Worm (Caenorhabditis elegans): ENCODE measurements around the gene tdo-2.

Gene tdo-2

ce11 chrIII:5965839-5966463, 46.2 kb upstream of the tdo-2 start, which contains the start of gene dct-6:
Gene dct-6, plus strand, starts transcription at chrIII:5966413.
- peak; percentile 41 for TF ChIP-seq nhr-80 (tag; optimal IDR thresholded peaks at IDR 0.05)
- no peak for TF ChIP-seq somi-1 (GFP tag; optimal IDR thresholded peaks at IDR 0.05)

- no peak for TF ChIP-seq lsl-1 (GFP tag; optimal IDR thresholded peaks at IDR 0.05)
- no peak for TF ChIP-seq nfyb-1 (GFP tag; IDR thresholded peaks at IDR 0.05)
- TF ChIP-seq ekl-4 (GFP tag; IDR thresholded peaks at IDR 0.05) = no peak
- no peak for TF ChIP-seq unc-130 (GFP tag; optimal IDR thresholded peaks at IDR 0.05)
Measured at ce11 chrIII:5965368-5965767, 45.6 kb upstream of the tdo-2 start.

- TF ChIP-seq C06A6.2 (GFP tag; conservative IDR thresholded peaks at IDR 0.05) (no peak), him-1 (tag; optimal IDR thresholded peaks at IDR 0.05) (no peak), nhr-80 (tag; optimal IDR thresholded peaks at IDR 0.05) (peak; percentile 79), hmg-1.2 (GFP tag; IDR thresholded peaks at IDR 0.05) (peak; percentile 28; the same call in 1 of the 2 replicates)
Measured at ce11 chrIII:5964058-5964632, 44.4 kb upstream of the tdo-2 start.

ce11 chrIII:5961560-5961959, 41.8 kb upstream of the tdo-2 start:
- TF ChIP-seq die-1 (tag; optimal IDR thresholded peaks at IDR 0.05) = no peak
- TF ChIP-seq lir-1 (GFP tag; conservative IDR thresholded peaks at IDR 0.05) = no peak
- TF ChIP-seq T26A5.8 (tag; optimal IDR thresholded peaks at IDR 0.05) = no peak
- no peak for TF ChIP-seq mes-4 (tag; optimal IDR thresholded peaks at IDR 0.05)
- TF ChIP-seq Y95B8A.8 (GFP tag; IDR thresholded peaks at IDR 0.05) = no peak
- no peak for TF ChIP-seq lsl-1 (GFP tag; optimal IDR thresholded peaks at IDR 0.05)
- no peak for TF ChIP-seq nhr-80 (tag; optimal IDR thresholded peaks at IDR 0.05)

- TF ChIP-seq hlh-12 (tag; optimal IDR thresholded peaks at IDR 0.05) = no peak
- no peak for TF ChIP-seq F23B12.7 (tag; optimal IDR thresholded peaks at IDR 0.05; ENCODE audit: insufficient read depth)
- TF ChIP-seq ztf-22 (GFP tag; optimal IDR thresholded peaks at IDR 0.05) = no peak
- TF ChIP-seq aptf-2 (GFP tag; conservative IDR thresholded peaks at IDR 0.05) = no peak
- TF ChIP-seq ama-1 (optimal IDR thresholded peaks at IDR 0.05) = no peak
- no peak for TF ChIP-seq ama-1 (GFP tag; optimal IDR thresholded peaks at IDR 0.05)
- TF ChIP-seq fkh-3 (tag; optimal IDR thresholded peaks at IDR 0.05) = no peak
- no peak for TF ChIP-seq mxl-1 (tag; optimal IDR thresholded peaks at IDR 0.05)
- TF ChIP-seq zfh-2 (GFP tag; conservative IDR thresholded peaks at IDR 0.05) = no peak
- TF ChIP-seq snpc-1.3 (tag; optimal IDR thresholded peaks at IDR 0.05; ENCODE audit: insufficient read depth) = no peak
- no peak for TF ChIP-seq D2030.7 (GFP tag; IDR thresholded peaks at IDR 0.05)
- TF ChIP-seq ccch-3 (GFP tag; optimal IDR thresholded peaks at IDR 0.05) = no peak
- TF ChIP-seq rcor-1 (GFP tag; IDR thresholded peaks at IDR 0.05) = no peak
- TF ChIP-seq Y79H2A.3 (GFP tag; conservative IDR thresholded peaks at IDR 0.05) = no peak
- TF ChIP-seq lir-1 (GFP tag; conservative IDR thresholded peaks at IDR 0.05) = no peak
- no peak for TF ChIP-seq B0336.3 (GFP tag; IDR thresholded peaks at IDR 0.05)
- TF ChIP-seq rec-8 (tag; optimal IDR thresholded peaks at IDR 0.05) = no peak
- no peak for TF ChIP-seq F55B11.4 (tag; optimal IDR thresholded peaks at IDR 0.05; ENCODE audit: borderline replicate concordance, insufficient read depth)
- no peak for TF ChIP-seq rpc-1 (optimal IDR thresholded peaks at IDR 0.05)
- no peak for TF ChIP-seq rpc-1 (tag; optimal IDR thresholded peaks at IDR 0.05)
- no peak for TF ChIP-seq pha-4 (tag; optimal IDR thresholded peaks at IDR 0.05)
- TF ChIP-seq lag-1 (GFP tag; IDR thresholded peaks at IDR 0.05) = no peak
Measured at ce11 chrIII:5959049-5959448, 39.3 kb upstream of the tdo-2 start.
